Fruit fly (Drosophila melanogaster): ENCODE data around the gene CG31751.

CG31751 gene

DNA sequence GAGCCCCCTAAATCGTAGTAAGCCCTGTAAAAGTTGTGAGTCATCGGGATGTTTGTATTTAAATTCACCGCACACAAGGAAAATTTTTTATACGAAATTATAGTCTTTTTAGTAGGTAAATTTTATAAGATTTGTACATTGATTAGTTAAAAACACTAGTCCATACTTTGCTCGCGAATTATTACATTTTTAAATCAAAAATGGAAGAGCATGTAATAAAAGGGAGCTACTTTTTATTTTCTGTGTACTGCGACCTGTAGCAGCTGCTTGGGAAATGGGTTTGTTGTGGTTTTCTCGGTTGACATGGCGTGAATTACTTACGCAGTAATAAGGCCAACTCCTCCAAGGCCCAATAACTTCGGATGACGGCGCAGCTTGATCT, 17.7 kb downstream of the CG31751 start (continued):
- TF ChIP-seq CG14710 (tag; optimal IDR thresholded peaks at IDR 0.05) (no peak), sqz (GFP tag; optimal IDR thresholded peaks at IDR 0.05) (no peak), gro (GFP tag; optimal IDR thresholded peaks at IDR 0.05) (no peak), Gug (GFP tag; IDR thresholded peaks at IDR 0.05) (no peak), Meics (GFP tag; optimal IDR thresholded peaks at IDR 0.05) (no peak), wek (GFP tag; optimal IDR thresholded peaks at IDR 0.05) (no peak), CG7963 (GFP tag; IDR thresholded peaks at IDR 0.05; ENCODE audit: partially characterized antibody) (no peak), ash1 (GFP tag; optimal IDR thresholded peaks at IDR 0.05) (no peak), CG11456 (GFP tag; IDR thresholded peaks at IDR 0.05) (0 out of 3 replicates have a peak, but pooled peaks have one; percentile 34), cwo (GFP tag; optimal IDR thresholded peaks at IDR 0.05) (no peak), bigmax (GFP tag; optimal IDR thresholded peaks at IDR 0.05) (no peak), eve (GFP tag; optimal IDR thresholded peaks at IDR 0.05) (no peak), CG9817 (tag; optimal IDR thresholded peaks at IDR 0.05) (no peak), dati (GFP tag; IDR thresholded peaks at IDR 0.05) (no peak), CG15696 (tag; optimal IDR thresholded peaks at IDR 0.05) (no peak), CG8924 (tag; optimal IDR thresholded peaks at IDR 0.05) (no peak), luna (GFP tag; optimal IDR thresholded peaks at IDR 0.05) (no peak), phol (tag; optimal IDR thresholded peaks at IDR 0.05) (peak; percentile 19), unc-4 (GFP tag; IDR thresholded peaks at IDR 0.05; ENCODE audit: partially characterized antibody) (no peak), CTCF (GFP tag; optimal IDR thresholded peaks at IDR 0.05) (no peak), slou (GFP tag; optimal IDR thresholded peaks at IDR 0.05) (no peak), CG4820 (GFP tag; optimal IDR thresholded peaks at IDR 0.05) (peak; percentile 20), MBD-R2 (GFP tag; IDR thresholded peaks at IDR 0.05) (no peak), Ets97D (GFP tag; optimal IDR thresholded peaks at IDR 0.05) (no peak), CG10209 (GFP tag; optimal IDR thresholded peaks at IDR 0.05) (peak; percentile 4), Jarid2 (GFP tag; optimal IDR thresholded peaks at IDR 0.05) (no peak), CG2116 (GFP tag; optimal IDR thresholded peaks at IDR 0.05) (no peak), knrl (GFP tag; IDR thresholded peaks at IDR 0.05; ENCODE audit: partially characterized antibody) (no peak), disco-r (GFP tag; optimal IDR thresholded peaks at IDR 0.05) (no peak), fd96Cb (tag; optimal IDR thresholded peaks at IDR 0.05) (no peak), CG4404 (GFP tag; IDR thresholded peaks at IDR 0.05) (no peak), CG2875 (GFP tag; optimal IDR thresholded peaks at IDR 0.05) (no peak), bab2 (GFP tag; optimal IDR thresholded peaks at IDR 0.05) (peak; percentile 6), Taf1 (GFP tag; IDR thresholded peaks at IDR 0.05) (0 out of 2 replicates have a peak, but pooled peaks have one; percentile 22), CG11504 (tag; optimal IDR thresholded peaks at IDR 0.05) (peak; percentile 61), CG13624 (GFP tag; optimal IDR thresholded peaks at IDR 0.05) (no peak), CG1647 (GFP tag; optimal IDR thresholded peaks at IDR 0.05) (no peak), CG3838 (GFP tag; optimal IDR thresholded peaks at IDR 0.05) (no peak), CG4360 (GFP tag; IDR thresholded peaks at IDR 0.05) (no peak), CG18619 (GFP tag; optimal IDR thresholded peaks at IDR 0.05) (no peak), CG7839 (tag; optimal IDR thresholded peaks at IDR 0.05) (peak; percentile 33), Fer2 (tag; optimal IDR thresholded peaks at IDR 0.05) (no peak), CG16863 (GFP tag; optimal IDR thresholded peaks at IDR 0.05) (peak; percentile 38), vvl (GFP tag; IDR thresholded peaks at IDR 0.05) (peak; percentile 33; the same call in 1 of the 2 replicates), gt (GFP tag; IDR thresholded peaks at IDR 0.05) (no peak), kni (GFP tag; optimal IDR thresholded peaks at IDR 0.05) (no peak), tin (GFP tag; optimal IDR thresholded peaks at IDR 0.05) (no peak), NC2α (GFP tag; optimal IDR thresholded peaks at IDR 0.05) (no peak), fd64A (GFP tag; optimal IDR thresholded peaks at IDR 0.05) (no peak), fd3F (GFP tag; optimal IDR thresholded peaks at IDR 0.05) (peak; percentile 3), ac (GFP tag; optimal IDR thresholded peaks at IDR 0.05) (no peak), ken (GFP tag; IDR thresholded peaks at IDR 0.05) (no peak)

All from whole organism, embryonic.